Worm (Caenorhabditis elegans) whole organism, L3 larva: ENCODE measurements around the gene sma-5.

Experiments
- R02D3.7 ChIP-seq: fragments of 150-350 bp; optimal IDR thresholded peaks from 2 replicates; lab custom pipeline; 2014; ENCODE audit warnings: missing biosample characterization, missing genetic modification characterization
- ZK546.5 ChIP-seq: sonication (generic microtip); optimal IDR thresholded peaks from 2 replicates; lab custom pipeline; 2017; ENCODE audit warnings: missing biosample characterization, missing genetic modification characterization
- aly-2 ChIP-seq: fragments of 150-350 bp; optimal IDR thresholded peaks from 2 replicates; lab custom pipeline; 2014; ENCODE audit warnings: missing biosample characterization, missing genetic modification characterization
- ama-1 ChIP-seq: fragments of 150-350 bp; optimal IDR thresholded peaks from 2 replicates; lab custom pipeline; 2018
- ceh-16 ChIP-seq: sonication (generic microtip); optimal IDR thresholded peaks from 2 replicates; lab custom pipeline; 2017; ENCODE audit warnings: missing biosample characterization, missing genetic modification characterization
- ceh-28 ChIP-seq: fragments of 150-350 bp; optimal IDR thresholded peaks from 2 replicates; lab custom pipeline; 2014; ENCODE audit warnings: missing biosample characterization, missing genetic modification reagents, missing genetic modification characterization
- ceh-82 ChIP-seq: fragments of 150-350 bp; optimal IDR thresholded peaks from 2 replicates; lab custom pipeline; 2014; ENCODE audit warnings: missing biosample characterization, missing genetic modification characterization
- ceh-9 ChIP-seq: sonication (generic microtip); optimal IDR thresholded peaks from 2 replicates; lab custom pipeline; 2018; ENCODE audit warnings: missing biosample characterization, missing genetic modification characterization
- daf-12 ChIP-seq: fragments of 150-350 bp; optimal IDR thresholded peaks from 2 replicates; lab custom pipeline; 2014; ENCODE audit warnings: missing biosample characterization, missing genetic modification reagents, missing genetic modification characterization
- egl-27 ChIP-seq: sonication (generic microtip); optimal IDR thresholded peaks from 4 replicates; lab custom pipeline; 2017; ENCODE audit warnings: missing biosample characterization, missing genetic modification reagents, missing genetic modification characterization
- egl-5 ChIP-seq: fragments of 150-350 bp; optimal IDR thresholded peaks from 2 replicates; lab custom pipeline; 2017; ENCODE audit warnings: missing biosample characterization, missing genetic modification reagents, missing genetic modification characterization, inconsistent platforms
- elt-1 ChIP-seq: fragments of 150-350 bp; optimal IDR thresholded peaks from 2 replicates; lab custom pipeline; 2014; ENCODE audit warnings: missing biosample characterization, missing genetic modification characterization
- elt-2 ChIP-seq: sonication (generic microtip); optimal IDR thresholded peaks from 2 replicates; lab custom pipeline; 2016; ENCODE audit warnings: missing genetic modification reagents, mild to moderate bottlenecking, missing genetic modification characterization, missing compliant biosample characterization
- elt-3 ChIP-seq, 3 experiments: fragments of 150-350 bp in 1 of 3; sonication (generic microtip) in 2 of 3; optimal IDR thresholded peaks; 2 replicates in 2 of 3; 4 replicates in 1 of 3; lab custom pipeline; 2014 to 2017; ENCODE audit warnings: missing biosample characterization in 3 of 3, missing genetic modification characterization in 3 of 3
- eor-1 ChIP-seq, 2 experiments: fragments of 150-350 bp; optimal IDR thresholded peaks; 2 replicates each; lab custom pipeline; 2014 to 2018; ENCODE audit warnings: missing biosample characterization in 2 of 2, missing genetic modification characterization in 2 of 2
- fkh-10 ChIP-seq: sonication (generic microtip); optimal IDR thresholded peaks from 2 replicates; lab custom pipeline; 2017; ENCODE audit warnings: missing biosample characterization, missing genetic modification reagents, missing genetic modification characterization
- fkh-2 ChIP-seq: fragments of 150-350 bp; optimal IDR thresholded peaks from 2 replicates; lab custom pipeline; 2014; ENCODE audit warnings: missing biosample characterization, missing genetic modification reagents, missing genetic modification characterization
- hmg-11 ChIP-seq: sonication (generic microtip); optimal IDR thresholded peaks from 2 replicates; lab custom pipeline; 2016; ENCODE audit warnings: missing genetic modification characterization, missing compliant biosample characterization
- jun-1 ChIP-seq: fragments of 150-350 bp; optimal IDR thresholded peaks from 2 replicates; lab custom pipeline; 2014; ENCODE audit warnings: missing biosample characterization, missing genetic modification reagents, missing genetic modification characterization
- lin-15B ChIP-seq: fragments of 150-350 bp; optimal IDR thresholded peaks from 2 replicates; lab custom pipeline; 2014; ENCODE audit warnings: missing biosample characterization, missing genetic modification characterization
- lin-39 ChIP-seq: fragments of 150-350 bp; optimal IDR thresholded peaks from 2 replicates; lab custom pipeline; 2018; ENCODE audit warnings: missing biosample characterization, missing genetic modification reagents, missing genetic modification characterization
- lsy-12 ChIP-seq: sonication (generic microtip); optimal IDR thresholded peaks from 2 replicates; lab custom pipeline; 2016; ENCODE audit warnings: mild to moderate bottlenecking, missing genetic modification characterization, missing compliant biosample characterization
- mdl-1 ChIP-seq: fragments of 150-350 bp; optimal IDR thresholded peaks from 2 replicates; lab custom pipeline; 2014; ENCODE audit warnings: missing biosample characterization, missing genetic modification characterization
- mml-1 ChIP-seq: fragments of 150-350 bp; sonication (generic microtip); optimal IDR thresholded peaks from 3 replicates; lab custom pipeline; 2014; ENCODE audit warnings: missing biosample characterization, missing genetic modification characterization
- nfya-1 ChIP-seq: sonication (generic microtip); optimal IDR thresholded peaks from 2 replicates; lab custom pipeline; 2017; ENCODE audit warnings: missing genetic modification characterization, mild to moderate bottlenecking, missing compliant biosample characterization, antibody characterized with exemption, moderate library complexity; ENCODE audit not compliant: insufficient read depth
- nhr-12 ChIP-seq: fragments of 150-350 bp; optimal IDR thresholded peaks from 2 replicates; lab custom pipeline; 2014; ENCODE audit warnings: missing biosample characterization, missing genetic modification characterization
- nhr-23 ChIP-seq: fragments of 150-350 bp; optimal IDR thresholded peaks from 2 replicates; lab custom pipeline; 2014; ENCODE audit warnings: missing biosample characterization, missing genetic modification reagents, missing genetic modification characterization
- nhr-28 ChIP-seq: fragments of 150-350 bp; optimal IDR thresholded peaks from 2 replicates; lab custom pipeline; 2014; ENCODE audit warnings: missing biosample characterization, missing genetic modification characterization
- nhr-43 ChIP-seq: sonication (generic microtip); optimal IDR thresholded peaks from 2 replicates; lab custom pipeline; 2016; ENCODE audit warnings: mild to moderate bottlenecking, missing genetic modification characterization, missing compliant biosample characterization; ENCODE audit not compliant: poor library complexity, severe bottlenecking
- nhr-77 ChIP-seq: fragments of 150-350 bp; optimal IDR thresholded peaks from 2 replicates; lab custom pipeline; 2014; ENCODE audit warnings: missing biosample characterization, missing genetic modification characterization
- pha-4 ChIP-seq: fragments of 150-350 bp; optimal IDR thresholded peaks from 2 replicates; lab custom pipeline; 2014; ENCODE audit warnings: missing biosample characterization, missing genetic modification reagents, missing genetic modification characterization
- skn-1 ChIP-seq: fragments of 150-350 bp; optimal IDR thresholded peaks from 2 replicates; lab custom pipeline; 2014; ENCODE audit warnings: missing biosample characterization, missing genetic modification characterization
- snpc-4 ChIP-seq: fragments of 150-350 bp; optimal IDR thresholded peaks from 2 replicates; lab custom pipeline; 2014; ENCODE audit warnings: missing biosample characterization, missing genetic modification characterization
- unc-39 ChIP-seq: sonication (generic microtip); optimal IDR thresholded peaks from 4 replicates; lab custom pipeline; 2017; ENCODE audit warnings: missing biosample characterization, missing genetic modification characterization
- unc-62 ChIP-seq: fragments of 150-350 bp; sonication (generic microtip); optimal IDR thresholded peaks from 4 replicates; lab custom pipeline; 2014; ENCODE audit warnings: missing biosample characterization, missing genetic modification reagents, missing genetic modification characterization
- ztf-4 ChIP-seq: fragments of 150-350 bp; optimal IDR thresholded peaks from 2 replicates; lab custom pipeline; 2014; ENCODE audit warnings: missing biosample characterization, missing genetic modification characterization

Gene sma-5

DNA sequence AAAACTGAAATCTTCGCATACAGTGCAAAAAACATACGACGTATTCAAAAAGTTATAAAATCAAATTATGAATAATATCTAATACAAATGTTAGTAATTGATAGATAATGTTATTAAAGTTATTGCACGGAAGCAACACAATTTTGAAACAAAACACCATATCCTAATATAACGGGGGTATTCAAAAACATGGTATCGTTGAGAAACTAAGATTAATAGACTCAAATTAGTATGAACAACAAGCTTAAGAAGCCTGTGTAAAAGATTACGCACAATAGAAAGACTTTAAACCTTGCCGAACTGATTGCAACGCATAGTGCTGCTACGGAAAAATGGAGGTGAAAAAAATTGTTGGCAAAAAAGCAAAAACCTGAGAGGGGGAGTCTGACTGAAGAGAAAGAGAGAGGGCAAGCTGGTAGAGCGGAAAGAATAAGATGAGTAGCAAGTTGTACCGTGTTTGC is at the start of gene sma-5:
Gene sma-5 (minus strand): TSS at position 51 of the 461 bp plus-strand sequence.
- TF ChIP-seq daf-12, result no peak
- TF ChIP-seq elt-1, result no peak
- TF ChIP-seq lsy-12 (tag; lab: Kevin White, UChicago), result no peak
- no peak for TF ChIP-seq fkh-2 (tag; lab: Kevin White, UChicago)
- no peak for TF ChIP-seq nhr-77 (tag; lab: Kevin White, UChicago)
- no peak for TF ChIP-seq elt-3 (tag; optimal IDR thresholded peaks at IDR 0.05; lab: Kevin White, UChicago)
- no peak for TF ChIP-seq nhr-28 (tag; lab: Kevin White, UChicago)
- TF ChIP-seq unc-62 (GFP tag; lab: Kevin White, UChicago), result no peak
- TF ChIP-seq pha-4 (tag; lab: Kevin White, UChicago), result no peak
- no peak for TF ChIP-seq snpc-4 (tag; lab: Kevin White, UChicago)
- TF ChIP-seq aly-2 (tag; lab: Kevin White, UChicago), result no peak
- no peak for TF ChIP-seq nhr-23
- no peak for TF ChIP-seq mdl-1 (tag; lab: Kevin White, UChicago)

DNA sequence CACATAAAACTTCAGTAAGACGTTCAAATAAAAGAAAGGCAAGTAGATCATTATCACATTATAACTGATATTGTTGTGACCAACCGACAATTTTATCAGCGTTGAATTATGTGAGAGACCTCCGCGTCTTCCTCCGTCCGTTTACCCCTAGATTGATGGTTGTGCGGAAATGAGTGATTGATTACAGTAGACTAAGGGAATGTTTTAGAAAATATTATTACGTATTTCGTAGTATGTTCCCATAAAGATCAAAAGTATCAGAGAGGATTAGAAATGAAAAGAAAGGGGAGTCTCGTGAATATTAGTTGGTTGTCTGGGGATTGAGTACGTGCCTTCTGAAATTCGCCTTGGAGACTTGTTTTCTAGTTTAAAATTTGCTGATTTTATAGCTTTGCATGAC is 33.4 kb upstream of the sma-5 start:
- TF ChIP-seq nhr-12 (no peak), lin-39 (peak; percentile 25)
- TF ChIP-seq, all 47 proteins: peak for 1

DNA sequence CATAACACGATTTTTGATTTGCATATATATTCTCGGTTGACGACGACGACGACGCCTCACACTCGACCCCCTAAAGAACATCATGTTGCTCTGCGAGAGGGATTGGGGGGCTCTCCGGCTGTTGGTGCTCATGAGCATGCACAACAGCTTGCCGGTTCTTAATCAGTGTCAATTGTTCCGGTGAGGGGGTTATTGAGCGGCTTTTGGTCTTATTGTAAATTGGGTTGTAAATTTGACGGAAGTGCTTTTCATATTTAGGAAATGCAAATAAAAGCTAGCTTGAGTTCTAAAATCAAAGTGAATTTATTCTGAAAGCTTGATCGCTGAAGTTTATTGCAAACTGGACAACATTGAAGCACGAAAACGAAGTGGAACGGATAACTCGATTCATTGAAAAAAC is 32.6 kb upstream of the sma-5 start:
- no peak for TF ChIP-seq ama-1 (lab: Kevin White, UChicago)
- no peak for TF ChIP-seq ztf-4 (tag; lab: Kevin White, UChicago)
- no peak for TF ChIP-seq ceh-16 (tag; lab: Kevin White, UChicago)
- TF ChIP-seq hmg-11 (tag; lab: Kevin White, UChicago), result no peak
- TF ChIP-seq eor-1 (tag; optimal IDR thresholded peaks at IDR 0.05; lab: Kevin White, UChicago), result no peak
- no peak for TF ChIP-seq mml-1 (tag; lab: Kevin White, UChicago)
- no peak for TF ChIP-seq egl-5 (tag; lab: Kevin White, UChicago)
- no peak for TF ChIP-seq ceh-82 (tag; lab: Kevin White, UChicago)
- TF ChIP-seq nhr-23, result no peak
- TF ChIP-seq nhr-28 (tag; lab: Kevin White, UChicago), result no peak
- TF ChIP-seq, all 47 proteins: peak for 0

DNA sequence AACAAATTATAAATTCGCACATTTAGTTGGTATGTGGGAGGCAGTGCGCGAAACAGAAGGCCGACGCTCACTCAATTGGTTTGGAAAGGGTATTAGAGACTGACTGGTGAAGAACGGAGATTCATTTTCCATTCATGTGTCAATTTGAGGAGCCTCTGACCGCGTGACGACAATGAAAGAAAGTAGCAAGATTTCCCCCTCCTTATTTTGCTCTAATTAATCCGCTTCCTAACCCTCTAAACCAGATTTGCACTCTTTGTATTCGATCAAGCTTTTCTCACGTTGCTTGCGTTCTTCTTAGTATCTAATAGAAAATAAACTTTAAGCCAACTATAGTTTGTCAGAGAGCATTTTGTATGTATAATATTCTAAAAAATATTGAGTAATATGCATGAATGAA is 30.8 kb upstream of the sma-5 start:
- TF ChIP-seq elt-1 (no peak), snpc-4 (tag; lab: Kevin White, UChicago) (no peak), unc-39 (tag; lab: Kevin White, UChicago) (no peak), nhr-77 (tag; lab: Kevin White, UChicago) (no peak), R02D3.7 (tag; lab: Kevin White, UChicago) (no peak), egl-27 (tag; lab: Kevin White, UChicago) (no peak), nhr-28 (tag; lab: Kevin White, UChicago) (no peak), eor-1 (tag; optimal IDR thresholded peaks at IDR 0.05; lab: Kevin White, UChicago) (no peak), ceh-9 (tag; lab: Kevin White, UChicago) (no peak), daf-12 (no peak), lin-15B (tag; lab: Kevin White, UChicago) (no peak), nhr-43 (no peak)
- TF ChIP-seq, all 47 proteins: peak for 0

DNA sequence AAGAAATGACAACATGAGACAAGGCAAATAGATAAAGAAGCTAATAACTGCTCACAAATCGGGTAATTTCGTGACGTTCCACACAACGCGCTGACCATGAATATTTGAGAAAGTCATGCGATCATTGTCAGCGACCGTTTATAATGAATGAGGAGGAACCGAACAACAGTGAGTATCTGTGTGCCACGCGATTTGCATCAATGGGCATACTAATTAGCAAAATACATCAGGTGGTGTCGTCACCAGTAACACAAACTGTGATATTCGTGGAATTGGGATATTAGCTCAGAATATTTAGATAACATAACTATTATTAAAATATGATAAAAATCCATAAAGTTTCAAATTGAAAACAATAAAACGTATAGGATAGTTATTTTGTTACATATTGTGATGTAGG is 29.3 kb upstream of the sma-5 start:
- TF ChIP-seq ceh-16 (tag; lab: Kevin White, UChicago) (no peak), pha-4 (tag; lab: Kevin White, UChicago) (no peak), skn-1 (tag; lab: Kevin White, UChicago) (no peak), ceh-28 (no peak), nhr-28 (tag; lab: Kevin White, UChicago) (no peak), ZK546.5 (tag; lab: Kevin White, UChicago) (no peak), jun-1 (tag; lab: Kevin White, UChicago) (no peak), elt-3 (tag; optimal IDR thresholded peaks at IDR 0.05; lab: Kevin White, UChicago) (no peak), ztf-4 (tag; lab: Kevin White, UChicago) (no peak), fkh-10 (GFP tag; lab: Kevin White, UChicago) (no peak), lsy-12 (tag; lab: Kevin White, UChicago) (no peak), egl-5 (tag; lab: Kevin White, UChicago) (no peak), nfya-1 (tag; lab: Kevin White, UChicago) (no peak), elt-2 (tag; lab: Kevin White, UChicago) (no peak), aly-2 (tag; lab: Kevin White, UChicago) (no peak)
